Fruit fly (Drosophila melanogaster) whole organism, adult: ENCODE data around the gene CG31777.

ENCODE experiments used
- CG11617 ChIP-seq: fragments of 200-800 bp; sonication (Bioruptor generic); optimal IDR thresholded peaks from 2 replicates; lab custom pipeline; 2017; ENCODE audit warnings: mild to moderate bottlenecking, missing biosample characterization, missing genetic modification reagents, missing genetic modification characterization
- CG12768 ChIP-seq: fragments of 200-800 bp; sonication (Bioruptor generic); optimal IDR thresholded peaks from 2 replicates; lab custom pipeline; 2017; ENCODE audit warnings: missing biosample characterization, missing genetic modification characterization, mild to moderate bottlenecking, moderate library complexity, missing genetic modification reagents
- CG14711 ChIP-seq: fragments of 200-800 bp; sonication (Bioruptor generic); optimal IDR thresholded peaks from 2 replicates; lab custom pipeline; 2018; ENCODE audit warnings: missing biosample characterization, mild to moderate bottlenecking, missing genetic modification characterization, moderate library complexity
- CG7101 ChIP-seq: fragments of 200-800 bp; sonication (Bioruptor generic); optimal IDR thresholded peaks from 2 replicates; lab custom pipeline; 2018; ENCODE audit warnings: missing biosample characterization, mild to moderate bottlenecking, missing genetic modification characterization, moderate library complexity
- Mnt ChIP-seq: fragments of 200-800 bp; sonication (Bioruptor generic); optimal IDR thresholded peaks from 2 replicates; lab custom pipeline; 2016; ENCODE audit warnings: missing biosample characterization, mild to moderate bottlenecking, missing genetic modification characterization
- kay ChIP-seq: fragments of 200-800 bp; sonication (Bioruptor generic); peaks from one replicate; lab custom pipeline; 2016; ENCODE audit warnings: missing biosample characterization, missing genetic modification characterization, borderline replicate concordance

- TF ChIP-seq CG11617 (GFP tag; lab: Kevin White, UChicago) (no peak), CG7101 (tag; lab: Kevin White, UChicago) (no peak), kay (no peak), CG14711 (tag; lab: Kevin White, UChicago) (no peak), CG12768 (GFP tag; lab: Kevin White, UChicago) (no peak), Mnt (no peak)
These were observed 37.8 kb downstream of the CG31777 start, which contains the start of gene Sfp24Bd for dm6 chr2L:3669034-3669433.
